Fruit fly (Drosophila melanogaster) whole organism, embryonic: ENCODE data around the gene Drice.

Experiments used
- BEAF-32 ChIP-seq: fragments of 200-800 bp; sonication (Bioruptor generic); optimal IDR thresholded peaks from 3 replicates; lab custom pipeline; 2017; ENCODE audit warnings: missing biosample characterization, missing genetic modification characterization, mild to moderate bottlenecking, moderate library complexity, missing genetic modification reagents
- CG13287 ChIP-seq: fragments of 200-800 bp; sonication (Bioruptor generic); IDR thresholded peaks from 2 replicates; pipeline ENCODE4 v1.3.6; 2022; ENCODE audit warnings: missing biosample characterization, missing genetic modification characterization; ENCODE audit not compliant: partially characterized antibody
- CG14710 ChIP-seq: fragments of 200-800 bp; sonication (Bioruptor generic); optimal IDR thresholded peaks from 3 replicates; lab custom pipeline; 2019; ENCODE audit warnings: missing biosample characterization, mild to moderate bottlenecking, missing genetic modification characterization, moderate library complexity
- CG14860 ChIP-seq: fragments of 200-800 bp; sonication (Bioruptor generic); IDR thresholded peaks from 3 replicates; pipeline ENCODE4 v1.3.6; 2022; ENCODE audit warnings: missing biosample characterization, missing genetic modification characterization; ENCODE audit not compliant: partially characterized antibody
- CG16813 ChIP-seq: fragments of 200-800 bp; sonication (Bioruptor generic); IDR thresholded peaks from 3 replicates; pipeline ENCODE4 v1.3.6; 2022; ENCODE audit warnings: missing biosample characterization, missing genetic modification characterization; ENCODE audit not compliant: partially characterized antibody
- CG2116 ChIP-seq: fragments of 200-800 bp; sonication (Bioruptor generic); optimal IDR thresholded peaks from 3 replicates; lab custom pipeline; 2018; ENCODE audit warnings: missing biosample characterization, mild to moderate bottlenecking, missing genetic modification characterization
- CG2120 ChIP-seq: fragments of 200-800 bp; sonication (Bioruptor generic); optimal IDR thresholded peaks from 3 replicates; lab custom pipeline; 2016; ENCODE audit warnings: missing biosample characterization, missing genetic modification characterization
- CG2129 ChIP-seq: fragments of 200-800 bp; sonication (Bioruptor generic); IDR thresholded peaks from 2 replicates; pipeline ENCODE4 v1.3.6; 2022; ENCODE audit warnings: missing biosample characterization, missing genetic modification characterization; ENCODE audit not compliant: partially characterized antibody
- CG30403 ChIP-seq: fragments of 200-800 bp; sonication (Bioruptor generic); optimal IDR thresholded peaks from 3 replicates; lab custom pipeline; 2016; ENCODE audit warnings: missing biosample characterization, missing genetic modification characterization
- CG34224 ChIP-seq: fragments of 200-800 bp; sonication (Bioruptor generic); IDR thresholded peaks from 3 replicates; pipeline ENCODE4 v1.3.6; 2022; ENCODE audit warnings: missing biosample characterization, missing genetic modification characterization; ENCODE audit not compliant: partially characterized antibody
- CG3995 ChIP-seq: fragments of 200-800 bp; sonication (Bioruptor generic); optimal IDR thresholded peaks from 3 replicates; lab custom pipeline; 2016; ENCODE audit warnings: missing biosample characterization, missing genetic modification characterization
- CG6254 ChIP-seq: fragments of 200-800 bp; sonication (Bioruptor generic); optimal IDR thresholded peaks from 3 replicates; lab custom pipeline; 2017; ENCODE audit warnings: mild to moderate bottlenecking, missing biosample characterization, missing genetic modification reagents, missing genetic modification characterization
- CG7963 ChIP-seq: fragments of 200-800 bp; sonication (Bioruptor generic); IDR thresholded peaks from 3 replicates; pipeline ENCODE4 v1.3.6; 2022; ENCODE audit warnings: missing biosample characterization, missing genetic modification characterization; ENCODE audit not compliant: partially characterized antibody
- CG9797 ChIP-seq: fragments of 200-800 bp; sonication (Bioruptor generic); optimal IDR thresholded peaks from 3 replicates; lab custom pipeline; 2018; ENCODE audit warnings: missing biosample characterization, mild to moderate bottlenecking, missing genetic modification characterization
- CG9932 ChIP-seq: fragments of 200-800 bp; sonication (Bioruptor generic); IDR thresholded peaks from 2 replicates; pipeline ENCODE4 v1.3.6; 2022; ENCODE audit warnings: missing biosample characterization, missing genetic modification characterization
- Doc3 ChIP-seq: fragments of 200-800 bp; sonication (Bioruptor generic); IDR thresholded peaks from 3 replicates; pipeline ENCODE4 v1.3.6; 2022; ENCODE audit warnings: missing biosample characterization, missing genetic modification characterization; ENCODE audit not compliant: partially characterized antibody
- E2f2 ChIP-seq: fragments of 200-800 bp; sonication (Bioruptor generic); IDR thresholded peaks from 2 replicates; pipeline ENCODE4 v1.3.6; 2022; ENCODE audit warnings: missing biosample characterization, missing genetic modification characterization
- Ets97D ChIP-seq: fragments of 200-800 bp; sonication (Bioruptor generic); optimal IDR thresholded peaks from 3 replicates; lab custom pipeline; 2016; ENCODE audit warnings: missing biosample characterization, missing genetic modification characterization
- Fer1 ChIP-seq: fragments of 200-800 bp; sonication (Bioruptor generic); optimal IDR thresholded peaks from 2 replicates; lab custom pipeline; 2017; ENCODE audit warnings: missing biosample characterization, mild to moderate bottlenecking, missing genetic modification characterization
- HLH4C ChIP-seq: fragments of 200-800 bp; sonication (Bioruptor generic); IDR thresholded peaks from 3 replicates; pipeline ENCODE4 v1.3.6; 2022; ENCODE audit warnings: missing biosample characterization, missing genetic modification characterization; ENCODE audit not compliant: partially characterized antibody
- Med ChIP-seq: fragments of 200-800 bp; sonication (Bioruptor generic); peaks from one replicate; lab custom pipeline; 2016; ENCODE audit warnings: missing biosample characterization, missing genetic modification characterization, mild to moderate bottlenecking, inconsistent platforms, moderate library complexity
- Myb ChIP-seq: fragments of 200-800 bp; sonication (Bioruptor generic); optimal IDR thresholded peaks from 2 replicates; lab custom pipeline; 2016; ENCODE audit warnings: missing biosample characterization, missing genetic modification characterization
- Opbp ChIP-seq: fragments of 200-800 bp; sonication (Bioruptor generic); IDR thresholded peaks from 3 replicates; pipeline ENCODE4 v1.3.6; 2022; ENCODE audit warnings: missing biosample characterization, missing genetic modification characterization; ENCODE audit not compliant: partially characterized antibody
- Rfx ChIP-seq: fragments of 200-800 bp; sonication (Bioruptor generic); IDR thresholded peaks from 2 replicates; pipeline ENCODE4 v1.3.6; 2022; ENCODE audit warnings: missing biosample characterization, missing genetic modification characterization
- Rx ChIP-seq: fragments of 200-800 bp; sonication (Bioruptor generic); IDR thresholded peaks from 2 replicates; pipeline ENCODE4 v1.3.6; 2022; ENCODE audit warnings: missing biosample characterization, missing genetic modification characterization
- Scr ChIP-seq: fragments of 200-800 bp; sonication (Bioruptor generic); IDR thresholded peaks from 2 replicates; pipeline ENCODE4 v1.3.6; 2022; ENCODE audit warnings: missing biosample characterization, missing genetic modification characterization; ENCODE audit not compliant: partially characterized antibody
- Sry-δ ChIP-seq: fragments of 200-800 bp; sonication (Bioruptor generic); optimal IDR thresholded peaks from 2 replicates; lab custom pipeline; 2016; ENCODE audit warnings: missing biosample characterization, missing genetic modification characterization
- Stat92E ChIP-seq, 3 experiments: fragments of >200 bp in 2 of 3; fragments of 200-800 bp in 1 of 3; sonication (Bioruptor generic) in 1 of 3; optimal IDR thresholded peaks; 2 replicates each; lab custom pipeline; 2017 to 2019; ENCODE audit warnings: missing biosample characterization in 3 of 3, missing genetic modification characterization in 3 of 3, mild to moderate bottlenecking in 1 of 3, moderate library complexity in 1 of 3
- amos ChIP-seq: fragments of 200-800 bp; sonication (Bioruptor generic); IDR thresholded peaks from 2 replicates; pipeline ENCODE4 v1.3.6; 2022; ENCODE audit warnings: missing biosample characterization, missing genetic modification characterization; ENCODE audit not compliant: partially characterized antibody
- ato ChIP-seq: fragments of 200-800 bp; sonication (Bioruptor generic); IDR thresholded peaks from 2 replicates; pipeline ENCODE4 v1.3.6; 2022; ENCODE audit warnings: missing biosample characterization, missing genetic modification characterization; ENCODE audit not compliant: partially characterized antibody
- bbx ChIP-seq: fragments of 200-800 bp; sonication (Bioruptor generic); IDR thresholded peaks from 2 replicates; pipeline ENCODE4 v1.3.6; 2022; ENCODE audit warnings: missing biosample characterization, missing genetic modification characterization; ENCODE audit not compliant: partially characterized antibody
- chn ChIP-seq: fragments of 200-800 bp; sonication (Bioruptor generic); optimal IDR thresholded peaks from 2 replicates; lab custom pipeline; 2016; ENCODE audit warnings: missing biosample characterization, missing genetic modification characterization
- corto ChIP-seq: fragments of 200-800 bp; sonication (Bioruptor generic); optimal IDR thresholded peaks from 2 replicates; lab custom pipeline; 2016; ENCODE audit warnings: missing biosample characterization, mild to moderate bottlenecking, missing genetic modification characterization, moderate library complexity
- crp ChIP-seq, 2 experiments: fragments of 200-800 bp; sonication (Bioruptor generic); optimal IDR thresholded peaks; 2 replicates in 1 of 2; 3 replicates in 1 of 2; lab custom pipeline; 2017; ENCODE audit warnings: missing biosample characterization in 2 of 2, missing genetic modification characterization in 2 of 2, mild to moderate bottlenecking in 1 of 2, moderate library complexity in 1 of 2
- fd102C ChIP-seq: fragments of 200-800 bp; sonication (Bioruptor generic); optimal IDR thresholded peaks from 2 replicates; lab custom pipeline; 2018; ENCODE audit warnings: missing biosample characterization, mild to moderate bottlenecking, missing genetic modification characterization, moderate library complexity
- inv ChIP-seq: fragments of 200-800 bp; sonication (Bioruptor generic); IDR thresholded peaks from 2 replicates; pipeline ENCODE4 v1.3.6; 2022; ENCODE audit warnings: missing biosample characterization, missing genetic modification characterization; ENCODE audit not compliant: partially characterized antibody
- lilli ChIP-seq: fragments of 200-800 bp; sonication (Bioruptor generic); optimal IDR thresholded peaks from 3 replicates; lab custom pipeline; 2016; ENCODE audit warnings: missing biosample characterization, missing genetic modification characterization
- maf-S ChIP-seq: fragments of 200-800 bp; sonication (Bioruptor generic); optimal IDR thresholded peaks from 2 replicates; lab custom pipeline; 2016; ENCODE audit warnings: missing biosample characterization, missing genetic modification characterization
- peb ChIP-seq: fragments of 200-800 bp; sonication (Bioruptor generic); IDR thresholded peaks from 2 replicates; pipeline ENCODE4 v1.3.6; 2022; ENCODE audit warnings: missing biosample characterization, missing genetic modification characterization
- pum ChIP-seq: fragments of 200-800 bp; sonication (Bioruptor generic); optimal IDR thresholded peaks from 2 replicates; lab custom pipeline; 2016; ENCODE audit warnings: missing biosample characterization, missing genetic modification characterization
- ranshi ChIP-seq: fragments of 200-800 bp; sonication (Bioruptor generic); IDR thresholded peaks from 2 replicates; pipeline ENCODE4 v1.3.6; 2022; ENCODE audit warnings: missing biosample characterization, missing genetic modification characterization
- slbo ChIP-seq: fragments of 200-800 bp; sonication (Bioruptor generic); IDR thresholded peaks from 2 replicates; pipeline ENCODE4 v1.3.6; 2022; ENCODE audit warnings: missing biosample characterization, missing genetic modification characterization
- sna ChIP-seq: fragments of 200-800 bp; sonication (Bioruptor generic); IDR thresholded peaks from 2 replicates; pipeline ENCODE4 v1.3.6; 2022; ENCODE audit warnings: missing biosample characterization, missing genetic modification characterization; ENCODE audit not compliant: partially characterized antibody
- tna ChIP-seq: fragments of 200-800 bp; sonication (Bioruptor generic); IDR thresholded peaks from 2 replicates; pipeline ENCODE4 v1.3.6; 2022; ENCODE audit warnings: missing biosample characterization, missing genetic modification characterization; ENCODE audit not compliant: partially characterized antibody
- zf30C ChIP-seq: fragments of 200-800 bp; sonication (Bioruptor generic); optimal IDR thresholded peaks from 3 replicates; lab custom pipeline; 2018; ENCODE audit warnings: missing biosample characterization, mild to moderate bottlenecking, missing genetic modification characterization

Drice gene

dm6 chr3R:29834759-29835709 lies 35.6 kb downstream of the Drice start, which contains the start of gene Atg16 (continued):
- TF ChIP-seq pum (no peak), CG9932 (peak; percentile 48), Sry-δ (GFP tag; lab: Kevin White, UChicago) (peak; percentile 81), tna (GFP tag; lab: Robert Waterston, UW) (peak; percentile 80), zf30C (GFP tag; lab: Kevin White, UChicago) (no peak), corto (GFP tag; lab: Kevin White, UChicago) (peak; percentile 19), amos (GFP tag; lab: Robert Waterston, UW) (peak; percentile 95), Opbp (GFP tag; lab: Robert Waterston, UW) (peak; percentile 95), CG2129 (peak; percentile 85), BEAF-32 (GFP tag; lab: Kevin White, UChicago) (peak; percentile 89), chn (no peak), Ets97D (GFP tag; lab: Kevin White, UChicago) (peak; percentile 22), inv (GFP tag; lab: Robert Waterston, UW) (peak; percentile 93), E2f2 (GFP tag; lab: Robert Waterston, UW) (peak; percentile 91), CG6254 (GFP tag; lab: Kevin White, UChicago) (no peak), crp (GFP tag; optimal IDR thresholded peaks at IDR 0.05; lab: Kevin White, UChicago) (peak in 1 of 2 experiments; percentile 78), ato (GFP tag; lab: Robert Waterston, UW) (peak; percentile 80), peb (GFP tag; lab: Robert Waterston, UW) (no peak), Doc3 (GFP tag; lab: Robert Waterston, UW) (peak; percentile 92), Med (GFP tag; lab: Kevin White, UChicago) (peak; percentile 84), CG13287 (GFP tag; lab: Robert Waterston, UW) (peak; percentile 85), CG14860 (peak; percentile 92), Myb (GFP tag; lab: Kevin White, UChicago) (peak; percentile 90), bbx (GFP tag; lab: Robert Waterston, UW) (peak; percentile 95), lilli (peak; percentile 15), Rx (no peak), maf-S (GFP tag; lab: Kevin White, UChicago) (no peak), Rfx (GFP tag; lab: Robert Waterston, UW) (peak; percentile 39; the same call in 1 of the 2 replicates), CG30403 (GFP tag; lab: Kevin White, UChicago) (peak; percentile 11), CG9797 (GFP tag; lab: Kevin White, UChicago) (no peak), CG2120 (GFP tag; lab: Kevin White, UChicago) (peak; percentile 36), sna (GFP tag; lab: Robert Waterston, UW) (peak; percentile 84), CG2116 (peak; percentile 64), Stat92E (GFP tag; optimal IDR thresholded peaks at IDR 0.05; lab: Kevin White, UChicago) (no peak), slbo (GFP tag; lab: Robert Waterston, UW) (peak; percentile 46; the same call in 1 of the 2 replicates), CG14710 (peak; percentile 38), CG3995 (peak; percentile 36), Scr (GFP tag; lab: Robert Waterston, UW) (peak; percentile 95), ranshi (GFP tag; lab: Robert Waterston, UW) (0 out of 2 replicates have a peak, but pooled peaks have one; percentile 16), HLH4C (GFP tag; lab: Robert Waterston, UW) (peak; percentile 92), Fer1 (GFP tag; lab: Kevin White, UChicago) (no peak), fd102C (GFP tag; lab: Kevin White, UChicago) (no peak), CG34224 (peak; percentile 87), CG16813 (GFP tag; lab: Robert Waterston, UW) (peak; percentile 94), CG7963 (peak; percentile 91)
